Fruit fly (Drosophila melanogaster) whole organism, pupa: ENCODE data around the gene CG5641.

ENCODE experiments used
- CG10348 ChIP-seq: fragments of 200-800 bp; sonication (Bioruptor generic); IDR thresholded peaks from 2 replicates; pipeline ENCODE4 v1.3.6; 2022; ENCODE audit warnings: missing biosample characterization, missing genetic modification characterization
- CG12605 ChIP-seq: fragments of 200-800 bp; sonication (Bioruptor generic); IDR thresholded peaks from 2 replicates; pipeline ENCODE4 v1.3.6; 2022; ENCODE audit warnings: missing biosample characterization, missing genetic modification characterization
- CG13204 ChIP-seq: fragments of 200-800 bp; sonication (Bioruptor generic); optimal IDR thresholded peaks from 2 replicates; lab custom pipeline; 2018; ENCODE audit warnings: missing biosample characterization, mild to moderate bottlenecking, missing genetic modification characterization, moderate library complexity
- CG14655 ChIP-seq: fragments of 200-800 bp; sonication (Bioruptor generic); optimal IDR thresholded peaks from 3 replicates; lab custom pipeline; 2017; ENCODE audit warnings: mild to moderate bottlenecking, missing biosample characterization, missing genetic modification reagents, missing genetic modification characterization
- CG15710 ChIP-seq: fragments of 200-800 bp; sonication (Bioruptor generic); optimal IDR thresholded peaks from 2 replicates; lab custom pipeline; 2018; ENCODE audit warnings: missing biosample characterization, mild to moderate bottlenecking, missing genetic modification characterization, moderate library complexity
- CG17806 ChIP-seq: fragments of 200-800 bp; sonication (Bioruptor generic); optimal IDR thresholded peaks from 2 replicates; lab custom pipeline; 2018; ENCODE audit warnings: missing biosample characterization, mild to moderate bottlenecking, missing genetic modification characterization, moderate library complexity
- CG32121 ChIP-seq: fragments of 200-800 bp; sonication (Bioruptor generic); IDR thresholded peaks from 2 replicates; pipeline ENCODE4 v1.3.6; 2022; ENCODE audit warnings: missing biosample characterization, missing genetic modification characterization
- CG34367 ChIP-seq: fragments of 200-800 bp; sonication (Bioruptor generic); optimal IDR thresholded peaks from 2 replicates; lab custom pipeline; 2018; ENCODE audit warnings: missing biosample characterization, mild to moderate bottlenecking, missing genetic modification characterization
- CG4496 ChIP-seq: fragments of 200-800 bp; sonication (Bioruptor generic); IDR thresholded peaks from 3 replicates; pipeline ENCODE4 v1.3.6; 2022; ENCODE audit warnings: missing biosample characterization, missing genetic modification characterization
- CG8159 ChIP-seq: fragments of 200-800 bp; sonication (Bioruptor generic); optimal IDR thresholded peaks from 3 replicates; lab custom pipeline; 2018; ENCODE audit warnings: missing biosample characterization, mild to moderate bottlenecking, missing genetic modification characterization, moderate library complexity
- CG8301 ChIP-seq: fragments of 200-800 bp; sonication (Bioruptor generic); optimal IDR thresholded peaks from 2 replicates; lab custom pipeline; 2018; ENCODE audit warnings: missing biosample characterization, mild to moderate bottlenecking, missing genetic modification characterization
- CG9948 ChIP-seq: fragments of 200-800 bp; sonication (Bioruptor generic); optimal IDR thresholded peaks from 2 replicates; lab custom pipeline; 2018; ENCODE audit warnings: missing biosample characterization, mild to moderate bottlenecking, missing genetic modification characterization, moderate library complexity
- D1 ChIP-seq: fragments of 200-800 bp; sonication (Bioruptor generic); optimal IDR thresholded peaks from 2 replicates; lab custom pipeline; 2018; ENCODE audit warnings: missing biosample characterization, mild to moderate bottlenecking, missing genetic modification characterization, moderate library complexity
- EcR ChIP-seq: fragments of 200-800 bp; sonication (Bioruptor generic); optimal IDR thresholded peaks from 3 replicates; lab custom pipeline; 2019; ENCODE audit warnings: missing biosample characterization, missing genetic modification characterization, mild to moderate bottlenecking, moderate library complexity, missing genetic modification reagents
- Ets98B ChIP-seq: fragments of 200-800 bp; sonication (Bioruptor generic); IDR thresholded peaks from 2 replicates; pipeline ENCODE4 v1.3.6; 2022; ENCODE audit warnings: missing biosample characterization, missing genetic modification characterization
- Pif1A ChIP-seq: fragments of 200-800 bp; sonication (Bioruptor generic); optimal IDR thresholded peaks from 3 replicates; lab custom pipeline; 2016; ENCODE audit warnings: missing biosample characterization, missing genetic modification characterization
- Pif1B ChIP-seq: fragments of 200-800 bp; sonication (Bioruptor generic); optimal IDR thresholded peaks from 3 replicates; lab custom pipeline; 2016; ENCODE audit warnings: missing biosample characterization, missing genetic modification characterization
- Snoo ChIP-seq: fragments of 200-800 bp; sonication (Bioruptor generic); optimal IDR thresholded peaks from 3 replicates; lab custom pipeline; 2017; ENCODE audit warnings: missing biosample characterization, mild to moderate bottlenecking, missing genetic modification characterization, inconsistent platforms
- fd96Ca ChIP-seq: fragments of 200-800 bp; sonication (Bioruptor generic); IDR thresholded peaks from 3 replicates; pipeline ENCODE4 v1.3.6; 2022; ENCODE audit warnings: missing biosample characterization, missing genetic modification characterization
- gl ChIP-seq: fragments of 200-800 bp; sonication (Bioruptor generic); optimal IDR thresholded peaks from 2 replicates; lab custom pipeline; 2018; ENCODE audit warnings: missing biosample characterization, mild to moderate bottlenecking, missing genetic modification characterization
- rn ChIP-seq: fragments of 200-800 bp; sonication (Bioruptor generic); IDR thresholded peaks from 2 replicates; pipeline ENCODE4 v1.3.6; 2022; ENCODE audit warnings: missing biosample characterization, missing genetic modification characterization

Gene CG5641

dm6 chr3R:12401672-12402296 lies 27.3 kb downstream of the CG5641 start, which contains the start of gene DNAlig3:
Gene DNAlig3, minus strand, starts transcription at chr3R:12401839.
- TF ChIP-seq CG12605, result peak; percentile 35; the same call in 1 of the 2 replicates
- no peak for TF ChIP-seq EcR (GFP tag; lab: Kevin White, UChicago)
- TF ChIP-seq CG14655 (GFP tag; lab: Kevin White, UChicago), result no peak

DNA sequence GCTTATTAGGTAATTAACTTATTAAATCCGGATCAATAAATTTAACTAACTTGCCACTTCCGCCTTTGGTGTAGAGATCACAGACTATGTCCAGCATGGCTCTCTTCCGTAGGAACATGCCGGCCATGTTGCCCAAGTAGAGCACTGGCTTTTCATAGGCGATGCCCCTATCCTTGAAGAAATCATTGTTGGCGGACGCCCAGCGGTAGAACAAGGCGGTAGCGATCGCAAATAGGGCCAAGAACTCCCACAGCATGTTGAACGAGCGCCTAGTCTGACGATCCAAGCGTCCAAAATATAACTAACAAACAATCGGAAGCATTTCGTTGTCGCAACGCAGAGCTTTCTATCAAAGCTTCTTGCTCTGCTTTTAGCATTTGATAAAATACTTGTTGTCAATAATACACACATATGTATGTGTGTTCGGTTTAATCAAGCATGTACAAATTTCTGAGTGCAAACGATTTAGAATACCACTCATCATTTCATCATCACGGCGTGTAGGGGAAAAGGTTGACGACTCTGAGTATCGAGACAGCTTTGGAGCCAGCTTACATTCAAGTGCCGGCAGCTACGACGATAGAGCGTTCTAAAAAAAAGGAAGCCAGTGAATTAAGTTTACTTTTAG lies 30.3 kb downstream of the CG5641 start, which contains the start of gene Cyp9f3:
Gene Cyp9f3, minus strand, starts transcription at position 310 of the 628 bp plus-strand sequence.
- TF ChIP-seq Pif1B (GFP tag; lab: Kevin White, UChicago) (no peak), Snoo (tag; lab: Kevin White, UChicago) (no peak), CG4496 (no peak), Ets98B (GFP tag; lab: Robert Waterston, UW) (no peak), EcR (GFP tag; lab: Kevin White, UChicago) (no peak), CG8159 (tag; lab: Kevin White, UChicago) (no peak), CG14655 (GFP tag; lab: Kevin White, UChicago) (no peak), CG17806 (tag; lab: Kevin White, UChicago) (no peak), fd96Ca (GFP tag; lab: Robert Waterston, UW) (no peak), CG10348 (no peak), CG8301 (tag; lab: Kevin White, UChicago) (no peak), Pif1A (GFP tag; lab: Kevin White, UChicago) (no peak), CG34367 (tag; lab: Kevin White, UChicago) (no peak), CG32121 (GFP tag; lab: Robert Waterston, UW) (no peak), D1 (tag; lab: Kevin White, UChicago) (no peak), CG9948 (tag; lab: Kevin White, UChicago) (no peak), rn (GFP tag; lab: Robert Waterston, UW) (no peak)
- TF ChIP-seq, all 21 proteins: peak for 0

DNA sequence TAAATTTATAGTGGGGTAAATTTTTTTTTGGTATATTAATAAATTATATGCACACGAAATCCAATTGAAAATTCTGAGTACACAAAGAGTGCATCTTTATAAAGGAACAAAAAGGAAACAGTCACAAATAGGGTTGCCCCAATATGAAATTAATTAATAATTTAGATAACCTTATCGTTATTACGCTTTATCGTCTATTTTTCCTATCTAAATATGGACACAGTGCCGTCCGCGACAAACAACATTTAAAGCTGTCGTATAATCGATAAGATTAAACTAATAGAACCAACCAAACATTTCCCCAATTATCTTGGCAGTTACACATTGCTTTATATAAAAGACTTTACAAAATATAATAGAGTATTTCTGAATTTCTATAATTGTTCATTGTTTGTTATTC lies 31.0 kb downstream of the CG5641 start:
- TF ChIP-seq CG15710 (tag; lab: Kevin White, UChicago), result no peak
- TF ChIP-seq Pif1A (GFP tag; lab: Kevin White, UChicago), result no peak
- no peak for TF ChIP-seq fd96Ca (GFP tag; lab: Robert Waterston, UW)
- no peak for TF ChIP-seq CG14655 (GFP tag; lab: Kevin White, UChicago)
- TF ChIP-seq CG9948 (tag; lab: Kevin White, UChicago), result no peak
- TF ChIP-seq EcR (GFP tag; lab: Kevin White, UChicago), result no peak
- no peak for TF ChIP-seq CG4496
- no peak for TF ChIP-seq rn (GFP tag; lab: Robert Waterston, UW)
- no peak for TF ChIP-seq Snoo (tag; lab: Kevin White, UChicago)
- TF ChIP-seq CG13204 (GFP tag; lab: Kevin White, UChicago), result no peak
- TF ChIP-seq CG17806 (tag; lab: Kevin White, UChicago), result no peak
- no peak for TF ChIP-seq gl (tag; lab: Kevin White, UChicago)
- no peak for TF ChIP-seq D1 (tag; lab: Kevin White, UChicago)

DNA sequence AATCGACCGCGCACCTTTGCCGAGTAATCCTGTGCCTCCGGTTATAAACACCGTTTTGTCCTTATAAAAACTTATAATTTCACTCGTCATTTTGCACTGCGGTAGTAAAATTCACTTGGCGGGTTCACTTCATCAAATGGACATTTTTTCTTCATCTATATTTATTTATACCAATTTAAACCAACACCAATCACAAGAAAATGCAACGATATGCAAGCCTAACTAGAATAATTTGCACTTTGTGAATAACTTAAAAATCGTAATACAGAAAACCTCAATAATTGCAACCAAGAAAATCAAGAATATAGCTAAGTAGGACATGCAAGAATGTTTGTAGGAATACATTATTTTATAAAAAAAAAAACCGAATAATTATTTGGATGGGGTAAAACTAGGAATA lies 33.2 kb downstream of the CG5641 start, which contains the start of the genes CG10096 and CG10097:
Gene CG10096, minus strand, starts transcription at position 101 of the 400 bp plus-strand sequence.
Gene CG10097, minus strand, starts transcription at position 101 of the 400 bp plus-strand sequence.
- TF ChIP-seq CG12605, result no peak
- TF ChIP-seq CG8159 (tag; lab: Kevin White, UChicago), result no peak
- no peak for TF ChIP-seq Pif1A (GFP tag; lab: Kevin White, UChicago)
- no peak for TF ChIP-seq CG9948 (tag; lab: Kevin White, UChicago)
- TF ChIP-seq gl (tag; lab: Kevin White, UChicago), result no peak
- no peak for TF ChIP-seq EcR (GFP tag; lab: Kevin White, UChicago)
- TF ChIP-seq Ets98B (GFP tag; lab: Robert Waterston, UW), result no peak
- no peak for TF ChIP-seq CG15710 (tag; lab: Kevin White, UChicago)
- no peak for TF ChIP-seq Snoo (tag; lab: Kevin White, UChicago)
- no peak for TF ChIP-seq fd96Ca (GFP tag; lab: Robert Waterston, UW)
- TF ChIP-seq CG13204 (GFP tag; lab: Kevin White, UChicago), result no peak
- TF ChIP-seq CG32121 (GFP tag; lab: Robert Waterston, UW), result no peak
- TF ChIP-seq rn (GFP tag; lab: Robert Waterston, UW), result no peak
- TF ChIP-seq CG34367 (tag; lab: Kevin White, UChicago), result no peak
- TF ChIP-seq CG4496, result no peak
- no peak for TF ChIP-seq Pif1B (GFP tag; lab: Kevin White, UChicago)
- TF ChIP-seq CG14655 (GFP tag; lab: Kevin White, UChicago), result no peak
- no peak for TF ChIP-seq CG17806 (tag; lab: Kevin White, UChicago)
- no peak for TF ChIP-seq D1 (tag; lab: Kevin White, UChicago)
- TF ChIP-seq CG8301 (tag; lab: Kevin White, UChicago), result no peak
- TF ChIP-seq, all 21 proteins: peak for 0

DNA sequence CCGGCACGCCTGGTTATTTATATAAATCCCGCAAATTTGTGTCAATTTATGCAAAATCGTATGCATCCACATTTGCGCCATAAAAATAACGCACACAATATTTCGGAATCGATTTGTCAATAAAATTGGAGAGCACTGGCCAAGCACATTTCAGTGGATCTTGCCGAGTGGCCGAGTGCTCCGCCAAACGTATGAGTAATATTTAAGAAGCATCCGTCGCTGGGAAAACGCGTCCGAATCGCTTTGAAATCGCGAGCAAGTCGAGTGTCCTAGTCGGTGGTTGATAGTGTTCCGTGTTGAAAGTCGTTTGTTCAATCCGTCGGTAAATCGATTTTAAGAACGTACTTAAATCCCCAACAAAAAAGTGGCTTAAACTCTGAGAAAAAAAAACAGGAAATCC lies 42.1 kb downstream of the CG5641 start, which contains the start of gene CG33098:
Gene CG33098, plus strand, starts transcription at position 224 of the 400 bp plus-strand sequence.
- TF ChIP-seq EcR (GFP tag; lab: Kevin White, UChicago) (no peak), CG15710 (tag; lab: Kevin White, UChicago) (no peak), CG4496 (no peak), Snoo (tag; lab: Kevin White, UChicago) (no peak), CG8159 (tag; lab: Kevin White, UChicago) (no peak), Pif1A (GFP tag; lab: Kevin White, UChicago) (no peak), D1 (tag; lab: Kevin White, UChicago) (no peak), CG14655 (GFP tag; lab: Kevin White, UChicago) (no peak), CG9948 (tag; lab: Kevin White, UChicago) (no peak), CG13204 (GFP tag; lab: Kevin White, UChicago) (no peak), Ets98B (GFP tag; lab: Robert Waterston, UW) (no peak), CG12605 (no peak), Pif1B (GFP tag; lab: Kevin White, UChicago) (no peak), CG10348 (no peak), CG32121 (GFP tag; lab: Robert Waterston, UW) (no peak), rn (GFP tag; lab: Robert Waterston, UW) (no peak), CG34367 (tag; lab: Kevin White, UChicago) (no peak), CG8301 (tag; lab: Kevin White, UChicago) (no peak), gl (tag; lab: Kevin White, UChicago) (no peak)
